Worm (Caenorhabditis elegans) whole organism, young adult: ENCODE data around the gene tat-2.

ENCODE experiments used
- ceh-58 ChIP-seq: fragments of 200-800 bp; sonication (Bioruptor generic); IDR thresholded peaks from 2 replicates; pipeline ENCODE4 v1.3.6; 2022; ENCODE audit warnings: missing genetic modification characterization, missing compliant biosample characterization
- snpc-4 ChIP-seq, 5 experiments: fragments of 150-350 bp in 1 of 5; sonication (generic microtip) in 4 of 5; optimal IDR thresholded peaks; 2 replicates each; lab custom pipeline; 2014 to 2018; ENCODE audit warnings: missing genetic modification characterization in 5 of 5, missing biosample characterization in 3 of 5, antibody characterized with exemption in 2 of 5, mild to moderate bottlenecking in 2 of 5, missing compliant biosample characterization in 2 of 5, missing genotype in 2 of 5, moderate library complexity in 2 of 5, missing genetic modification reagents in 1 of 5
- ztf-6 ChIP-seq: fragments of 200-800 bp; sonication (Bioruptor generic); IDR thresholded peaks from 2 replicates; pipeline ENCODE4 v1.3.6; 2022; ENCODE audit warnings: missing genetic modification reagents, missing genetic modification characterization, missing compliant biosample characterization

DNA sequence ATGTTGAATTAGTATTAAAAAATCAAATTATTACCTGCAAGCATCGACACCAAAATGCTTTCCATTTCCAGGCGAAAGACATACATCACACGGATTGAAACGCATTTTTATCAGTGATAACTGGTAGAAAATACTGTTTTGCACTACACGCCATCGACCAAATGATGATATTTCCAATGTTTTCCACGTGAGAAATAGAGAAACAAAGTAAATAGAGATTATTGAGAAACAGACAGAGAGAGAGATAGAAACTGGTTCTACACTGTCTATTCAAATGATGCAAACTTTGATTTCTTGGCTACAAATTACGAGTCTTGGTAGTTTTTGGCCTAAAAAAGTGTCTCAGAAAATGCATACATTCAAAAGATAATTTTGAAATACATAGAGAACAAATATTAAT lies 58.4 kb downstream of the tat-2 start, which contains the start of gene nhr-104:
- no peak for TF ChIP-seq snpc-4 (GFP tag; optimal IDR thresholded peaks at IDR 0.05; lab: Kevin White, UChicago)
- TF ChIP-seq snpc-4 (tag; optimal IDR thresholded peaks at IDR 0.05; lab: Kevin White, UChicago) = no peak
- TF ChIP-seq ztf-6 (GFP tag; lab: Robert Waterston, UW) = no peak
- no peak for TF ChIP-seq ceh-58 (GFP tag; lab: Robert Waterston, UW)
